Worm (Caenorhabditis elegans) whole organism, midembryonic: ENCODE measurements around the gene F08D12.2.
A peak's percentile ranks its signal among the peaks of the same experiment; 100 is the strongest.

Source experiments
- T22C8.4 ChIP-seq: fragments of 200-800 bp; sonication (Bioruptor generic); IDR thresholded peaks from 2 replicates; pipeline ENCODE4 v1.3.6; 2022; ENCODE audit warnings: missing genetic modification characterization, missing compliant biosample characterization
- cog-1 ChIP-seq: sonication (generic microtip); optimal IDR thresholded peaks from 2 replicates; lab custom pipeline; 2016; ENCODE audit warnings: missing genetic modification characterization, missing compliant biosample characterization
- flt-1 ChIP-seq: fragments of 200-800 bp; sonication (Bioruptor generic); IDR thresholded peaks from 2 replicates; pipeline ENCODE4 v1.3.6; 2022; ENCODE audit warnings: missing genetic modification characterization, missing compliant biosample characterization
- klf-2 ChIP-seq: fragments of 200-800 bp; sonication (Bioruptor generic); conservative IDR thresholded peaks from 2 replicates; pipeline ENCODE4 v1.3.6; 2022; ENCODE audit warnings: missing genetic modification reagents, missing genetic modification characterization, missing compliant biosample characterization
- med-1 ChIP-seq: sonication (generic microtip); optimal IDR thresholded peaks from 2 replicates; lab custom pipeline; 2017; ENCODE audit warnings: missing genetic modification characterization, mild to moderate bottlenecking, missing compliant biosample characterization, antibody characterized with exemption, missing genetic modification reagents; ENCODE audit not compliant: insufficient read depth
- ref-1 ChIP-seq: fragments of 200-800 bp; sonication (Bioruptor generic); conservative IDR thresholded peaks from 2 replicates; pipeline ENCODE4 v1.3.6; 2022; ENCODE audit warnings: missing genetic modification reagents, missing genetic modification characterization, missing compliant biosample characterization
- tab-1 ChIP-seq: fragments of 200-800 bp; sonication (Bioruptor generic); IDR thresholded peaks from 2 replicates; pipeline ENCODE4 v1.3.6; 2022; ENCODE audit warnings: missing genetic modification characterization, missing compliant biosample characterization
- ztf-23 ChIP-seq: fragments of 200-800 bp; sonication (Bioruptor generic); IDR thresholded peaks from 2 replicates; pipeline ENCODE4 v1.3.6; 2022; ENCODE audit warnings: missing genetic modification reagents, missing genetic modification characterization, missing compliant biosample characterization
- ztf-29 ChIP-seq: fragments of 200-800 bp; sonication (Bioruptor generic); IDR thresholded peaks from 2 replicates; pipeline ENCODE4 v1.3.6; 2022; ENCODE audit warnings: missing genetic modification reagents, missing genetic modification characterization, missing compliant biosample characterization

Gene F08D12.2

DNA sequence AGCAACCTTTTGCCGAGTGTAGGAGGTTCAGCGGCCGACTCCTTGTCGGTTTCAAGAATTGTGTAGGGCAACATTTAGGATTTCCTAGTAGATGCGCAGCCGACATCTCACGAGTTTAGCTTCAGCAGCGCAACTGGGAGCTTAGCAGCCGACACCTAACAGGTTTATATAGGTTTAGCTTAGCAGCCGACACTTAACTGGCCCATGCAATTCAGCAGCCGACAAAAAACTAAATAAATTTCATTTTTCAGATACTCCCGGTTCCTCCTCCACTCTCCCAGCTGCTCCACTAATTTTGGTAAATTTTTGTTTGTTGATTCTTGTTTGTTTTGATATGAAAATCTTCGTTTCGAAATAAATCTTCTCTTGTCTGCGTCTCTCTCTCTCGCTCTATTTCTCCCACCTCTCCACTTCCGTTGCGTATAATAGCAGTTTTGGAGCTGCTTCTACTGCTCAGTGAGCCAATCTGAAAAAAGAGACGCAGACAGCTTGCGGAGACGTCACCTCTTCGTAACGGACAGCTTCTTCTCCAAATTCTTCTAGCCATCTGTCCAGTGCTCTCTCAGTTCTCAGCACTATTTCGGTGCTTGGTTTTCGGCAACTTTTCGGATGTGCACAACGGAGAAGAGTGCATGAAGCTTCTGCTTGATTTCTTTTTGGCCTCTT lies 33.4 kb upstream of the F08D12.2 start:
- no peak for TF ChIP-seq tab-1 (GFP tag; lab: Robert Waterston, UW)
- TF ChIP-seq med-1 (GFP tag; lab: Kevin White, UChicago) = no peak
- TF ChIP-seq ref-1 (GFP tag; lab: Robert Waterston, UW) = no peak
- no peak for TF ChIP-seq T22C8.4 (GFP tag; lab: Robert Waterston, UW)

- TF ChIP-seq cog-1 (tag; lab: Kevin White, UChicago) (no peak), klf-2 (GFP tag; lab: Robert Waterston, UW) (no peak), flt-1 (GFP tag; lab: Robert Waterston, UW) (no peak), med-1 (GFP tag; lab: Kevin White, UChicago) (no peak), ref-1 (GFP tag; lab: Robert Waterston, UW) (no peak), tab-1 (GFP tag; lab: Robert Waterston, UW) (no peak)
These were observed 31.8 kb upstream of the F08D12.2 start, which contains the start of gene F29A7.4 for ce11 chrII:2749595-2750048. Gene F29A7.4 (plus strand): TSS chrII:2749998.

ce11 chrII:2751278-2751677 lies 30.2 kb upstream of the F08D12.2 start:
- TF ChIP-seq tab-1 (GFP tag; lab: Robert Waterston, UW) (no peak), klf-2 (GFP tag; lab: Robert Waterston, UW) (no peak)

DNA sequence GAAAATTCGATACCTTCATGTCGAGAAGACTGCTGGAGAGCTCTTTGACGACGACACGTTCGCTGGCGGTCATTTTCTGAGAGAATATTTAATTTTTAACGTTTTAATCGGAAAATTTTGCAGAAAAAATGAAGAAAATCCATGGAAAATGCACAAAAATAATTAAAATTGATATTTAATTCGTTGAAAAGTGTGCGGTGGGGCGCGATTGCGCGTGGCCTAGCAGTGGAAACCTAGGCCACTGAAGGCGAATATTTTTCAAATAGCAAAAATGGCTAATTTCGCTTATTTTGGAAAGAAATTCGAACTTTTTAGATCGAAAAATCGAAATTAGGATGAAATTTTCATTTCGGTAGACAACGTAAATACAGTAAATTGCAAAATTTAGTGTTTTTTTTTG lies 28.9 kb upstream of the F08D12.2 start, which contains the start of gene F29A7.6:
F29A7.6 (minus strand) TSS at position 76 of the 400 bp plus-strand sequence.
- TF ChIP-seq cog-1 (tag; lab: Kevin White, UChicago) (peak; percentile 20), T22C8.4 (GFP tag; lab: Robert Waterston, UW) (no peak), med-1 (GFP tag; lab: Kevin White, UChicago) (no peak), flt-1 (GFP tag; lab: Robert Waterston, UW) (peak; percentile 65), ztf-29 (no peak), ztf-23 (peak; percentile 72; the same call in 1 of the 2 replicates), tab-1 (GFP tag; lab: Robert Waterston, UW) (no peak), klf-2 (GFP tag; lab: Robert Waterston, UW) (no peak), ref-1 (GFP tag; lab: Robert Waterston, UW) (no peak)

- TF ChIP-seq ztf-29 = no peak
- TF ChIP-seq klf-2 (GFP tag; lab: Robert Waterston, UW) = no peak
- no peak for TF ChIP-seq tab-1 (GFP tag; lab: Robert Waterston, UW)
These were observed 28.5 kb upstream of the F08D12.2 start, which contains the start of gene F29A7.3 for ce11 chrII:2752999-2753398. Gene F29A7.3 (plus strand): TSS chrII:2753299.

DNA sequence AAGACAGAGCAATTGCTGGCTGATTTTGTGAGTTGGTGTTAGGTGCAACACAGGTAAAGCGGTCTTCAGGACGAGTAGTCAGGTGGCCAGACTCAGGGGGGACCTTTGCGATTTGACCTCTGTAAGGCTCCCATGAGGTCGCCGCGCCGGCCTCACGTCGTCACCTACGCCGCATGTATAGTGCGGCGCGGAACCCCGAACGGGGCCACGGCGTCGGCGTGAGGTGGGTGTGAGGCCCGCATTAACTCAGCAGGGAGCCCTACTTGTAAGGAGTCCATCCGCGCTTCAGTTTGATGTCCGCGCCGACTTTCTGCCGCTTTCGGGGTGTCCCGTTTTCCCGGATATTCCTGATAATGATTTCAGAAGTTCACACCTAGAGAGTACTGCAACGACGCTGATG lies 26.9 kb upstream of the F08D12.2 start:
- TF ChIP-seq klf-2 (GFP tag; lab: Robert Waterston, UW) = no peak

- no peak for TF ChIP-seq klf-2 (GFP tag; lab: Robert Waterston, UW)
- TF ChIP-seq tab-1 (GFP tag; lab: Robert Waterston, UW) = no peak
- no peak for TF ChIP-seq T22C8.4 (GFP tag; lab: Robert Waterston, UW)
- no peak for TF ChIP-seq cog-1 (tag; lab: Kevin White, UChicago)
- no peak for TF ChIP-seq med-1 (GFP tag; lab: Kevin White, UChicago)
- TF ChIP-seq flt-1 (GFP tag; lab: Robert Waterston, UW) = no peak
- no peak for TF ChIP-seq ref-1 (GFP tag; lab: Robert Waterston, UW)
- no peak for TF ChIP-seq ztf-23
- TF ChIP-seq ztf-29 = no peak
These were observed 25.1 kb upstream of the F08D12.2 start for ce11 chrII:2756351-2756750.

ce11 chrII:2757954-2758353 lies 23.5 kb upstream of the F08D12.2 start, which contains the start of gene F29A7.8:
Gene F29A7.8 (minus strand): TSS chrII:2758054.
- TF ChIP-seq ref-1 (GFP tag; lab: Robert Waterston, UW) = no peak
- no peak for TF ChIP-seq ztf-29
- TF ChIP-seq tab-1 (GFP tag; lab: Robert Waterston, UW) = no peak
- no peak for TF ChIP-seq flt-1 (GFP tag; lab: Robert Waterston, UW)
- TF ChIP-seq med-1 (GFP tag; lab: Kevin White, UChicago) = no peak

DNA sequence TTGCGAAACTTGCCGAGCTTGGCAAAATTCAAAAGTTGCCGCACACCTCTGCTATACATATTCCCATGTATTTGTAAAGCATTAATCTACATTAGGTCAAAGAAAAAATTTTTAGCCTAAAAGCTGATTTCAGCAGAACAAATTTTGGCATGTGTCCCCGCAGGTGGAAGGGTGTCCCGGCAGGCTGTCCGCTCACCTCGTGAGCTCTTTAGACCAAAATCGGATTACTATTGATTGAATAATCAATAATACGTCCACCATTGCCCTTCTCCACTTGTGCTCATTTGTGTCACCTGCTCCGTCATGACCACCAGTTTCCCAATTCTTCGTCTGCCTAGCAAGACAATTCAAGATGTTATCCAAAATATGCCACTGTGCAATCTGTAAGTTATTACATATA lies 23.0 kb upstream of the F08D12.2 start, which contains the start of gene fbxb-107:
fbxb-107 (plus strand) TSS at position 297 of the 400 bp plus-strand sequence.
- TF ChIP-seq ref-1 (GFP tag; lab: Robert Waterston, UW) (no peak), T22C8.4 (GFP tag; lab: Robert Waterston, UW) (peak; percentile 18; the same call in 1 of the 2 replicates)

DNA sequence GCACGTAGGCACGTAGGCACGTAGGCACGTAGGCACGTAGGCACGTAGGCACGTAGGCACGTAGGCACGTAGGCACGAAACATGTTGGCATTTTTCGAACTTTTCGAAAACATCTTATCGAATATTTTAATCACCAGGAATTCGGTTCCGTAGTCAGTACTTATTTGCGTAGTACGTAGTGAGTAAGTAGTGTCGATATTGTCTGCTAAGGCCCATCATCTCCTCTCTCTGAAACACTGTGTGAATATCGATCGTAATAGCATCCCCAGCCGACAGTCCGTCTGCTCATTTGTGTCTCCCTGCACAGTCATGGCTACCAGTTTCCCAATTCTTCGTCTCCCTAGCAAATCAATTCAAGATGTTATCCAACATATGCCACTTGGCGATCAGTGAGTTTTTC lies 19.3 kb upstream of the F08D12.2 start, which contains the start of gene fbxb-106:
fbxb-106 (plus strand) TSS at position 301 of the 400 bp plus-strand sequence.
- TF ChIP-seq flt-1 (GFP tag; lab: Robert Waterston, UW) (no peak), med-1 (GFP tag; lab: Kevin White, UChicago) (no peak)

DNA sequence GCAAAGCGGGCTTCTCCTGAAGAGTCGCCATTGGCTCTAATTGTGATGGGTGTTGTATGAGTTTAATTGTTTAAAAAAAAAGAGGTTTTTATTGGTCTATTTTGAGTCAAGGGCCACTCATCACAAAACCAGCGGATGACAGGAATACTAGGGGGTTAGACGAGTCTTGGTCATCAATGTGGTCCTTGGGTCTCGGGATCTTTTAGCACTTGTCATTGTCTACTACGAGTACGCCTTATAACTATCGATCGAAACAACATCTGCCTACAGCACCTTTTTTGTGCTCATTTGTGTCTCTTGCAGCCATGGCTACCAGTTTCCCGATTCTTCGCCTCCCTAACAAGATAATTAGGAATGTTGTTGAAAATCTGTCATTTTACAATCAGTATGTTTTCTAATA lies 16.8 kb upstream of the F08D12.2 start, which contains the start of gene fbxb-108:
fbxb-108 (plus strand) TSS at position 301 of the 400 bp plus-strand sequence.
- no peak for TF ChIP-seq ztf-23
- no peak for TF ChIP-seq ref-1 (GFP tag; lab: Robert Waterston, UW)
- TF ChIP-seq tab-1 (GFP tag; lab: Robert Waterston, UW) = no peak
- no peak for TF ChIP-seq klf-2 (GFP tag; lab: Robert Waterston, UW)
- TF ChIP-seq ztf-29 = no peak
- no peak for TF ChIP-seq med-1 (GFP tag; lab: Kevin White, UChicago)
- TF ChIP-seq cog-1 (tag; lab: Kevin White, UChicago) = no peak
- no peak for TF ChIP-seq T22C8.4 (GFP tag; lab: Robert Waterston, UW)
- TF ChIP-seq flt-1 (GFP tag; lab: Robert Waterston, UW) = no peak
